Worm (Caenorhabditis elegans): ENCODE results near the gene nhr-70.

ce11 chrV:18576128-18576527 is 40.3 kb upstream of the nhr-70 start:
- TF ChIP-seq mep-1 (tag; optimal IDR thresholded peaks at IDR 0.05) = no peak
- no peak for TF ChIP-seq mab-5 (tag; optimal IDR thresholded peaks at IDR 0.05)
- no peak for TF ChIP-seq unc-62 (GFP tag; optimal IDR thresholded peaks at IDR 0.05)
- TF ChIP-seq bed-3 (GFP tag; optimal IDR thresholded peaks at IDR 0.05) = no peak
- TF ChIP-seq M03D4.4 (tag; optimal IDR thresholded peaks at IDR 0.05) = no peak
- TF ChIP-seq snpc-4 (tag; optimal IDR thresholded peaks at IDR 0.05) = no peak
- TF ChIP-seq nhr-28 (tag; optimal IDR thresholded peaks at IDR 0.05) = no peak
- TF ChIP-seq pha-4 (tag; optimal IDR thresholded peaks at IDR 0.05) = no peak
- no peak for TF ChIP-seq drap-1 (GFP tag; optimal IDR thresholded peaks at IDR 0.05)
